Worm (Caenorhabditis elegans): ENCODE results near the gene unc-3.

Gene unc-3

ce11 chrX:14755847-14756246 lies 17.5 kb upstream of the unc-3 start:
- no peak for TF ChIP-seq ama-1 (optimal IDR thresholded peaks at IDR 0.05)
- peak; percentile 21 for TF ChIP-seq fos-1 (tag; optimal IDR thresholded peaks at IDR 0.05)

- no peak for TF ChIP-seq sma-9 (GFP tag; optimal IDR thresholded peaks at IDR 0.05)
- no peak for TF ChIP-seq sma-9 (tag; optimal IDR thresholded peaks at IDR 0.05)
- no peak for TF ChIP-seq nhr-10 (tag; optimal IDR thresholded peaks at IDR 0.05)
- TF ChIP-seq nhr-129 (tag; optimal IDR thresholded peaks at IDR 0.05), result no peak
- no peak for TF ChIP-seq mab-5 (tag; optimal IDR thresholded peaks at IDR 0.05)
- no peak for TF ChIP-seq nhr-23 (tag; optimal IDR thresholded peaks at IDR 0.05)
- TF ChIP-seq elt-1 (tag; optimal IDR thresholded peaks at IDR 0.05), result no peak
- TF ChIP-seq unc-55 (GFP tag; optimal IDR thresholded peaks at IDR 0.05), result no peak
- no peak for TF ChIP-seq F13H6.1 (tag; optimal IDR thresholded peaks at IDR 0.05)
- no peak for TF ChIP-seq gmeb-1 (tag; optimal IDR thresholded peaks at IDR 0.05)
- TF ChIP-seq elt-3 (tag; optimal IDR thresholded peaks at IDR 0.05), result no peak
- TF ChIP-seq unc-39 (tag; optimal IDR thresholded peaks at IDR 0.05), result no peak
- TF ChIP-seq snpc-4 (tag; optimal IDR thresholded peaks at IDR 0.05), result no peak
- no peak for TF ChIP-seq lin-11 (tag; optimal IDR thresholded peaks at IDR 0.05)
- no peak for TF ChIP-seq nhr-12 (tag; optimal IDR thresholded peaks at IDR 0.05)
- TF ChIP-seq C34F6.9 (tag; optimal IDR thresholded peaks at IDR 0.05), result no peak
Observed at ce11 chrX:14756606-14757005, 16.7 kb upstream of the unc-3 start.

ce11 chrX:14757641-14758220 lies 15.6 kb upstream of the unc-3 start:
- TF ChIP-seq mbf-1 (tag; optimal IDR thresholded peaks at IDR 0.05), result no peak

ce11 chrX:14759549-14759948 lies 13.8 kb upstream of the unc-3 start:
- no peak for TF ChIP-seq nhr-6 (tag; optimal IDR thresholded peaks at IDR 0.05)

ce11 chrX:14760166-14760565 lies 13.2 kb upstream of the unc-3 start:
- no peak for TF ChIP-seq ztf-11 (tag; optimal IDR thresholded peaks at IDR 0.05)
- TF ChIP-seq lsy-2 (tag; optimal IDR thresholded peaks at IDR 0.05), result no peak
- no peak for TF ChIP-seq lin-13 (GFP tag; optimal IDR thresholded peaks at IDR 0.05)
- no peak for TF ChIP-seq peb-1 (tag; optimal IDR thresholded peaks at IDR 0.05)
- TF ChIP-seq egl-27 (tag; optimal IDR thresholded peaks at IDR 0.05), result no peak
- no peak for TF ChIP-seq nhr-77 (tag; optimal IDR thresholded peaks at IDR 0.05)
- TF ChIP-seq blmp-1 (tag; optimal IDR thresholded peaks at IDR 0.05; ENCODE audit: insufficient read depth), result no peak
- no peak for TF ChIP-seq R02D3.7 (tag; optimal IDR thresholded peaks at IDR 0.05)
- no peak for TF ChIP-seq mab-5 (tag; optimal IDR thresholded peaks at IDR 0.05)
- TF ChIP-seq nhr-6 (tag; optimal IDR thresholded peaks at IDR 0.05), result no peak
- no peak for TF ChIP-seq nhr-11 (tag; optimal IDR thresholded peaks at IDR 0.05)

DNA sequence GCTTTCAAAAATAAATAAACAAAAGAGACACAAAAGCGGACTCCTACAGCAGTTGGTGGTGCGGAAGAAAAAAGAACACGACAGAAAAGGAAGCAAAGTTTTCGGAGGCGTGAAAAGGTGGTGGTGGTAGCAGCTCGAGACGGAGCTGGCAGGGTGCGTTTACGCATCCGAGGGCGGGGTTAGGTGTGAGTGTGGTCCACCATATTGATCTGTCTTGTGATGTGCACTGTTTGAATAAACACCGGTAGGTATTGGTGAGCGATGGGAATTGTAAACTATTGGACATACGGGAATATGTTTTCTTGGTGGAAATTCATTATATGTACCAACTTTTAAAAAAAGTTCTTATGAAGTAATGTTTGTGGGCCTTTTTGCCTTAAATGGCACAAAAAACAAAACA lies 12.3 kb upstream of the unc-3 start, which contains the start of gene C05G5.5:
TSS of gene C05G5.5 (minus strand) at position 101 of the 400 bp plus-strand sequence.
- no peak for TF ChIP-seq aly-2 (tag; optimal IDR thresholded peaks at IDR 0.05)
- no peak for TF ChIP-seq egl-27 (tag; optimal IDR thresholded peaks at IDR 0.05)
- TF ChIP-seq snpc-4 (tag; optimal IDR thresholded peaks at IDR 0.05), result no peak
- TF ChIP-seq sem-4 (tag; optimal IDR thresholded peaks at IDR 0.05), result no peak
- TF ChIP-seq skn-1 (tag; optimal IDR thresholded peaks at IDR 0.05), result no peak
- TF ChIP-seq elt-1 (tag; optimal IDR thresholded peaks at IDR 0.05), result no peak
- TF ChIP-seq fos-1 (tag; optimal IDR thresholded peaks at IDR 0.05), result no peak
- TF ChIP-seq R02D3.7 (tag; optimal IDR thresholded peaks at IDR 0.05), result no peak
- TF ChIP-seq ceh-16 (tag; optimal IDR thresholded peaks at IDR 0.05), result no peak
- TF ChIP-seq ama-1 (optimal IDR thresholded peaks at IDR 0.05), result no peak
- no peak for TF ChIP-seq nhr-6 (tag; optimal IDR thresholded peaks at IDR 0.05)
- TF ChIP-seq nhr-21 (tag; optimal IDR thresholded peaks at IDR 0.05), result no peak
- no peak for TF ChIP-seq lin-13 (GFP tag; optimal IDR thresholded peaks at IDR 0.05)
- no peak for TF ChIP-seq nhr-237 (tag; optimal IDR thresholded peaks at IDR 0.05)
